Worm (Caenorhabditis elegans) whole organism, young adult: ENCODE data around the gene fut-4.

Experiments
- B0336.3 ChIP-seq: fragments of 200-800 bp; sonication (Bioruptor generic); IDR thresholded peaks from 2 replicates; pipeline ENCODE4 v1.3.6; 2022; ENCODE audit warnings: missing genetic modification characterization, missing compliant biosample characterization
- K12H6.12 ChIP-seq: fragments of 200-800 bp; sonication (Bioruptor generic); optimal IDR thresholded peaks from 2 replicates; lab custom pipeline; 2018; ENCODE audit warnings: mild to moderate bottlenecking, missing genetic modification characterization, missing compliant biosample characterization
- athp-1 ChIP-seq: sonication (generic microtip); optimal IDR thresholded peaks from 2 replicates; lab custom pipeline; 2017; ENCODE audit warnings: mild to moderate bottlenecking, missing genetic modification characterization, missing compliant biosample characterization
- attf-3 ChIP-seq: fragments of 200-800 bp; sonication (Bioruptor generic); conservative IDR thresholded peaks from 2 replicates; pipeline ENCODE4 v1.3.6; 2022; ENCODE audit warnings: missing genetic modification reagents, missing genetic modification characterization, missing compliant biosample characterization
- bed-1 ChIP-seq: fragments of 200-800 bp; sonication (Bioruptor generic); IDR thresholded peaks from 2 replicates; pipeline ENCODE4 v1.3.6; 2022; ENCODE audit warnings: missing genetic modification reagents, missing genetic modification characterization, missing compliant biosample characterization
- bed-2 ChIP-seq: fragments of 200-800 bp; sonication (Bioruptor generic); IDR thresholded peaks from 2 replicates; pipeline ENCODE4 v1.3.6; 2022; ENCODE audit warnings: missing genetic modification reagents, missing genetic modification characterization, missing compliant biosample characterization
- ccch-3 ChIP-seq: fragments of 200-800 bp; sonication (Bioruptor generic); optimal IDR thresholded peaks from 2 replicates; lab custom pipeline; 2018; ENCODE audit warnings: mild to moderate bottlenecking, missing genetic modification characterization, missing compliant biosample characterization
- ceh-91 ChIP-seq: fragments of 200-800 bp; sonication (Bioruptor generic); IDR thresholded peaks from 2 replicates; pipeline ENCODE4 v1.3.6; 2022; ENCODE audit warnings: missing genetic modification reagents, missing genetic modification characterization, missing compliant biosample characterization
- die-1 ChIP-seq: sonication (generic microtip); optimal IDR thresholded peaks from 2 replicates; lab custom pipeline; 2016; ENCODE audit warnings: missing genotype, mild to moderate bottlenecking, missing genetic modification characterization, missing compliant biosample characterization
- dpl-1 ChIP-seq: fragments of 150-350 bp; optimal IDR thresholded peaks from 2 replicates; lab custom pipeline; 2014; ENCODE audit warnings: missing biosample characterization, missing genetic modification reagents, missing genetic modification characterization
- fkh-3 ChIP-seq: sonication (generic microtip); optimal IDR thresholded peaks from 2 replicates; lab custom pipeline; 2016; ENCODE audit warnings: mild to moderate bottlenecking, missing genetic modification characterization, missing compliant biosample characterization
- hmg-1.2 ChIP-seq: fragments of 200-800 bp; sonication (Bioruptor generic); IDR thresholded peaks from 2 replicates; pipeline ENCODE4 v1.3.6; 2022; ENCODE audit warnings: missing genetic modification reagents, missing genetic modification characterization, missing compliant biosample characterization
- hrde-1 ChIP-seq: sonication (generic microtip); optimal IDR thresholded peaks from 2 replicates; lab custom pipeline; 2016; ENCODE audit warnings: missing genetic modification characterization, mild to moderate bottlenecking, missing compliant biosample characterization, moderate library complexity, missing genotype, missing genetic modification reagents, borderline replicate concordance
- let-526 ChIP-seq: fragments of 200-800 bp; sonication (Bioruptor generic); IDR thresholded peaks from 2 replicates; pipeline ENCODE4 v1.3.6; 2022; ENCODE audit warnings: missing genetic modification reagents, missing genetic modification characterization, missing compliant biosample characterization
- lin-35 ChIP-seq, 3 experiments: fragments of 150-350 bp in 2 of 3; sonication (generic microtip) in 1 of 3; optimal IDR thresholded peaks; 2 replicates each; lab custom pipeline; 2014 to 2018; ENCODE audit warnings: missing biosample characterization in 3 of 3, missing genetic modification characterization in 3 of 3, missing genetic modification reagents in 3 of 3
- lin-54 ChIP-seq: fragments of 200-800 bp; sonication (Bioruptor generic); optimal IDR thresholded peaks from 2 replicates; lab custom pipeline; 2018; ENCODE audit warnings: mild to moderate bottlenecking, missing genetic modification characterization, missing compliant biosample characterization
- madf-3 ChIP-seq: fragments of 200-800 bp; sonication (Bioruptor generic); IDR thresholded peaks from 2 replicates; pipeline ENCODE4 v1.3.6; 2022; ENCODE audit warnings: missing genetic modification reagents, missing genetic modification characterization, missing compliant biosample characterization
- madf-6 ChIP-seq: fragments of 200-800 bp; sonication (Bioruptor generic); IDR thresholded peaks from 2 replicates; pipeline ENCODE4 v1.3.6; 2022; ENCODE audit warnings: missing genetic modification reagents, missing genetic modification characterization, missing compliant biosample characterization
- nhr-179 ChIP-seq: sonication (generic microtip); optimal IDR thresholded peaks from 2 replicates; lab custom pipeline; 2016; ENCODE audit warnings: mild to moderate bottlenecking, missing genetic modification characterization, missing compliant biosample characterization
- nhr-27 ChIP-seq: fragments of 200-800 bp; sonication (Bioruptor generic); optimal IDR thresholded peaks from 2 replicates; lab custom pipeline; 2018; ENCODE audit warnings: mild to moderate bottlenecking, missing genetic modification characterization, moderate library complexity, missing compliant biosample characterization
- pbrm-1 ChIP-seq: fragments of 200-800 bp; sonication (Bioruptor generic); IDR thresholded peaks from 2 replicates; pipeline ENCODE4 v1.3.6; 2022; ENCODE audit warnings: missing genetic modification reagents, missing genetic modification characterization, missing compliant biosample characterization
- pha-4 ChIP-seq: fragments of 150-350 bp; sonication (generic microtip); optimal IDR thresholded peaks from 2 replicates; lab custom pipeline; 2014; ENCODE audit warnings: missing biosample characterization, missing genetic modification reagents, missing genetic modification characterization
- rec-8 ChIP-seq, 2 experiments: sonication (generic microtip); optimal IDR thresholded peaks; 2 replicates each; lab custom pipeline; 2016; ENCODE audit warnings: mild to moderate bottlenecking in 2 of 2, missing genetic modification characterization in 2 of 2, missing genetic modification reagents in 2 of 2, missing genotype in 2 of 2, missing biosample characterization in 1 of 2, missing compliant biosample characterization in 1 of 2, moderate library complexity in 1 of 2
- repo-1 ChIP-seq: sonication (generic microtip); optimal IDR thresholded peaks from 2 replicates; lab custom pipeline; 2017; ENCODE audit warnings: mild to moderate bottlenecking, missing genetic modification characterization, missing compliant biosample characterization
- rpc-1 ChIP-seq, 2 experiments: fragments of 150-350 bp in 1 of 2; sonication (generic microtip) in 1 of 2; optimal IDR thresholded peaks; 2 replicates each; lab custom pipeline; 2014 to 2018; ENCODE audit warnings: missing biosample characterization in 1 of 2, missing genetic modification characterization in 1 of 2, missing genetic modification reagents in 1 of 2, missing genotype in 1 of 2
- sea-2 ChIP-seq: fragments of 200-800 bp; sonication (Bioruptor generic); IDR thresholded peaks from 2 replicates; pipeline ENCODE4 v1.3.6; 2022; ENCODE audit warnings: missing genetic modification characterization, missing compliant biosample characterization
- snpc-4 ChIP-seq, 5 experiments: fragments of 150-350 bp in 1 of 5; sonication (generic microtip) in 4 of 5; optimal IDR thresholded peaks; 2 replicates each; lab custom pipeline; 2014 to 2018; ENCODE audit warnings: missing genetic modification characterization in 5 of 5, missing biosample characterization in 3 of 5, antibody characterized with exemption in 2 of 5, mild to moderate bottlenecking in 2 of 5, missing compliant biosample characterization in 2 of 5, missing genotype in 2 of 5, moderate library complexity in 2 of 5, missing genetic modification reagents in 1 of 5
- unc-130 ChIP-seq: sonication (generic microtip); optimal IDR thresholded peaks from 2 replicates; lab custom pipeline; 2016; ENCODE audit warnings: missing genetic modification reagents, missing genetic modification characterization, missing compliant biosample characterization
- xnd-1 ChIP-seq: sonication (generic microtip); optimal IDR thresholded peaks from 2 replicates; lab custom pipeline; 2016; ENCODE audit warnings: missing genotype, missing genetic modification reagents, missing genetic modification characterization, missing compliant biosample characterization
- zfh-2 ChIP-seq: fragments of 200-800 bp; sonication (Bioruptor generic); conservative IDR thresholded peaks from 2 replicates; pipeline ENCODE4 v1.3.6; 2022; ENCODE audit warnings: missing genetic modification reagents, missing genetic modification characterization, missing compliant biosample characterization
- zim-3 ChIP-seq: sonication (generic microtip); optimal IDR thresholded peaks from 2 replicates; lab custom pipeline; 2017; ENCODE audit warnings: mild to moderate bottlenecking, missing genetic modification characterization, moderate library complexity, missing compliant biosample characterization
- ztf-18 ChIP-seq: sonication (generic microtip); optimal IDR thresholded peaks from 2 replicates; lab custom pipeline; 2016; ENCODE audit warnings: missing genotype, mild to moderate bottlenecking, missing genetic modification characterization, missing compliant biosample characterization
- ztf-3 ChIP-seq: fragments of 200-800 bp; sonication (Bioruptor generic); optimal IDR thresholded peaks from 2 replicates; lab custom pipeline; 2018; ENCODE audit warnings: mild to moderate bottlenecking, missing genetic modification characterization, missing compliant biosample characterization

The fut-4 gene

ce11 chrII:2853767-2854166, 31.4 kb upstream of the fut-4 start:
- TF ChIP-seq rpc-1 (optimal IDR thresholded peaks at IDR 0.05; lab: Kevin White, UChicago) (no peak), rpc-1 (tag; optimal IDR thresholded peaks at IDR 0.05; lab: Kevin White, UChicago) (no peak), ceh-91 (no peak), athp-1 (no peak), madf-6 (GFP tag; lab: Robert Waterston, UW) (no peak), attf-3 (GFP tag; lab: Robert Waterston, UW) (no peak), ccch-3 (GFP tag; lab: Kevin White, UChicago) (no peak), zim-3 (no peak), ztf-18 (no peak), nhr-27 (tag; lab: Kevin White, UChicago) (no peak)

ce11 chrII:2852493-2852892, 30.2 kb upstream of the fut-4 start, which contains the start of gene ptc-3:
ptc-3 (minus strand) TSS chrII:2852593.
- no peak for TF ChIP-seq repo-1 (tag; lab: Kevin White, UChicago)
- TF ChIP-seq B0336.3 (GFP tag; lab: Robert Waterston, UW): no peak
- no peak for TF ChIP-seq hmg-1.2 (GFP tag; lab: Robert Waterston, UW)
- no peak for TF ChIP-seq ztf-3
- no peak for TF ChIP-seq pha-4 (tag; lab: Kevin White, UChicago)
- TF ChIP-seq K12H6.12 (tag; lab: Kevin White, UChicago): no peak

DNA sequence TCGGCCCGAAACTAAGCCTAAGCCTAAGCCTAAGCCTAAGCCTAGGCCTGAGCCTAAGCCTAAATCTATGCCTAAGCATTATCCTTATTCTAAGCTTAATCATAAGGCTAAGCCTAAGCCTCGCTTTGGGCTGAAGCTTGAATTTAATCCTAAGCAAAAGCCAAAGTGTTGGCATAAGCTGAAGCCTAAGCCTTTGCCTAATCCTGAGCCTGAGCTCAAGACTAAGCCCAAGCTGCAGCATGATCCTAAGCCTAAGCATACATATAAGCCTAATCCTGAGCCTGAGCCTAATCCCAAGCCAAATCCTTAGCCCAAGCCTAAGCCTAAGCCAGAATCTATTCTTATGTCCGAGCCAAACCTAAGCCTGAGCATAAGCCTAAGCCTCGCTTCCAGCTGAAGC, 24.2 kb upstream of the fut-4 start:
- no peak for TF ChIP-seq bed-2 (GFP tag; lab: Robert Waterston, UW)
- no peak for TF ChIP-seq B0336.3 (GFP tag; lab: Robert Waterston, UW)
- no peak for TF ChIP-seq unc-130 (GFP tag; lab: Kevin White, UChicago)
- no peak for TF ChIP-seq snpc-4 (GFP tag; optimal IDR thresholded peaks at IDR 0.05; lab: Kevin White, UChicago)
- no peak for TF ChIP-seq snpc-4 (tag; optimal IDR thresholded peaks at IDR 0.05; lab: Kevin White, UChicago)
- no peak for TF ChIP-seq madf-3 (GFP tag; lab: Robert Waterston, UW)
- TF ChIP-seq hrde-1: no peak
- TF ChIP-seq rec-8 (tag; optimal IDR thresholded peaks at IDR 0.05; lab: Kevin White, UChicago): no peak
- TF ChIP-seq lin-35 (GFP tag; optimal IDR thresholded peaks at IDR 0.05; lab: Kevin White, UChicago): no peak
- TF ChIP-seq dpl-1: no peak
- TF ChIP-seq let-526 (GFP tag; lab: Robert Waterston, UW): no peak
- no peak for TF ChIP-seq sea-2 (GFP tag; lab: Robert Waterston, UW)
- TF ChIP-seq fkh-3: no peak
- TF ChIP-seq lin-54 (GFP tag; lab: Kevin White, UChicago): no peak
- no peak for TF ChIP-seq xnd-1 (tag; lab: Kevin White, UChicago)
- TF ChIP-seq madf-6 (GFP tag; lab: Robert Waterston, UW): no peak
- TF ChIP-seq nhr-179 (tag; lab: Kevin White, UChicago): no peak

DNA sequence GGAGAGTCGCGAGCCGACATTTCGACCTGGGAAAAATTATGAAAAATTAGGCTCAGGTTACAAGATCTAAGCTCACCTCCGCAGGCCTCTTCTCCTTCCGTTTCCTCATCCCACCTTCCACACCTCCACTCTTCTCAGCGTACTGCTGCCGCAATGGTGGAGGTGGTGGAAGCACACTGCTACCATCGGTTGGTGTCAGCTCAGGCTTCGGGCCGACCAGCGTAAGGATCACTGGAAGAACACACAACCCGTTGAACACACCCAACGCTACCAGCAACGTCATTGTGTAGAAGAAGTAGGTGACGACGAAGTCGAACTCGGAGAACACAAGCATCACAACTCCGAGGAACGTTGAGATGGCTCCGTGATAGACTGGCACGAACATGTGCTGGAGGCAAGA, 23.3 kb upstream of the fut-4 start:
- 0 out of 2 replicates have a peak, but pooled peaks have one; percentile 18 for TF ChIP-seq pbrm-1 (GFP tag; lab: Robert Waterston, UW)
- TF ChIP-seq bed-1 (GFP tag; lab: Robert Waterston, UW): 0 out of 2 replicates have a peak, but pooled peaks have one; percentile 34
- no peak for TF ChIP-seq die-1 (tag; lab: Kevin White, UChicago)
- TF ChIP-seq zfh-2 (GFP tag; lab: Robert Waterston, UW): peak; percentile 59
